Worm (Caenorhabditis elegans) whole organism, early embryonic: ENCODE measurements around the gene ftn-1.

Source experiments
- B0310.2 ChIP-seq: sonication (generic microtip); optimal IDR thresholded peaks from 2 replicates; lab custom pipeline; 2016; ENCODE audit warnings: mild to moderate bottlenecking, missing genetic modification characterization, missing compliant biosample characterization
- tbx-37 ChIP-seq: fragments of 200-800 bp; sonication (Bioruptor generic); conservative IDR thresholded peaks from 2 replicates; pipeline ENCODE4 v1.3.6; 2022; ENCODE audit warnings: missing genetic modification reagents, missing genetic modification characterization, missing compliant biosample characterization
- tra-4 ChIP-seq: sonication (generic microtip); optimal IDR thresholded peaks from 2 replicates; lab custom pipeline; 2017; ENCODE audit warnings: missing genetic modification characterization, missing compliant biosample characterization

DNA sequence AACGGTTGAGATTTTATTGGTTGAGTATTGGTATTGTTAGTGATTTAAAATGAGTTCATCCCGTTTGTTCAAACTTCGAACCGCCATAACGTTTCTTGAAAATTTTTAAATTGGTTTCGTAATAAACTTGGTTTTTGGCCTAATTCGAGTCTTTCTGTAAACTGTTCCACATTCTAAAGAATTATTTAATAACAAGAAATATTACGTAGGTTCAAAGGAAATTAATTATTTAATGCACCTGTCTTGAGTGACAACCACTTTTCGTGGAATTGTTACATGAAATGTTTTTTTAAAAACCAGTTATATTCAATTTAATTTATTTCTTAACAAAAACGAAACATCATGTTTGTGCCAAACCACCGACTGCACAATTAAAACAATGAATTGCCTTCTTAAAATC lies 46.2 kb downstream of the ftn-1 start:
- TF ChIP-seq tra-4 (tag; lab: Kevin White, UChicago) (no peak), B0310.2 (tag; lab: Kevin White, UChicago) (no peak), tbx-37 (no peak)
